Worm (Caenorhabditis elegans): ENCODE measurements around the gene M01F1.9.

DNA sequence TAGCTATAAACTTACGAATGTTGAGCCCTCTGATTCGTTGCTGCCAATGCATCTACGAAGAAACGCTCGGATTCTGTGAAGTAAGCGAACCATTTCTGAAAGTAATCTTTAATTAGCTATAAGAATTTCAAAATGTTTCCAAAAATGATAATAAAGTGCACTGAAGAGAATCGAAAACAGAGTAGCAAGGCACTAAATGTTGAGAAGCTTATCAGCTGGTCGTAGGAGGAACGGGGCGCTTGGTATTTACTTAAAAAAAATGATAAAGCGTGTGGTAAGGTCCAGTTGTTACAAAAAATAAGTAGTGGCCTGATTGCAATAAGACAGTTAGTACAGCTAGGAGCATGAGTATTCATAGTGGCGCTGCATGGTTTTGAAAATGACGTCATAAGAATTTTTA is 47.5 kb upstream of the M01F1.9 start, which contains the start of gene C54C6.7:
- TF ChIP-seq nhr-10 (tag; optimal IDR thresholded peaks at IDR 0.05) = no peak
- TF ChIP-seq hlh-30 (tag; optimal IDR thresholded peaks at IDR 0.05; ENCODE audit: insufficient read depth) = no peak
- TF ChIP-seq ama-1 (optimal IDR thresholded peaks at IDR 0.05) = no peak
- no peak for TF ChIP-seq ceh-28 (tag; optimal IDR thresholded peaks at IDR 0.05)
- TF ChIP-seq mep-1 (tag; optimal IDR thresholded peaks at IDR 0.05) = no peak
- TF ChIP-seq dmd-6 (GFP tag; IDR thresholded peaks at IDR 0.05) = no peak
- no peak for TF ChIP-seq zag-1 (tag; optimal IDR thresholded peaks at IDR 0.05)
- no peak for TF ChIP-seq dpl-1 (GFP tag; optimal IDR thresholded peaks at IDR 0.05)
- no peak for TF ChIP-seq lin-39 (tag; optimal IDR thresholded peaks at IDR 0.05)
- TF ChIP-seq daf-8 (GFP tag; IDR thresholded peaks at IDR 0.05) = no peak
- no peak for TF ChIP-seq pha-4 (GFP tag; IDR thresholded peaks at IDR 0.05)
- TF ChIP-seq pha-4 (tag; optimal IDR thresholded peaks at IDR 0.05) = no peak
- no peak for TF ChIP-seq nhr-77 (tag; optimal IDR thresholded peaks at IDR 0.05)
- TF ChIP-seq ctbp-1 (GFP tag; IDR thresholded peaks at IDR 0.05) = no peak
- no peak for TF ChIP-seq egl-27 (tag; optimal IDR thresholded peaks at IDR 0.05)

Data from whole organism, L4 larva.